Worm (Caenorhabditis elegans): ENCODE measurements around the gene C49C3.6.

Gene C49C3.6

DNA sequence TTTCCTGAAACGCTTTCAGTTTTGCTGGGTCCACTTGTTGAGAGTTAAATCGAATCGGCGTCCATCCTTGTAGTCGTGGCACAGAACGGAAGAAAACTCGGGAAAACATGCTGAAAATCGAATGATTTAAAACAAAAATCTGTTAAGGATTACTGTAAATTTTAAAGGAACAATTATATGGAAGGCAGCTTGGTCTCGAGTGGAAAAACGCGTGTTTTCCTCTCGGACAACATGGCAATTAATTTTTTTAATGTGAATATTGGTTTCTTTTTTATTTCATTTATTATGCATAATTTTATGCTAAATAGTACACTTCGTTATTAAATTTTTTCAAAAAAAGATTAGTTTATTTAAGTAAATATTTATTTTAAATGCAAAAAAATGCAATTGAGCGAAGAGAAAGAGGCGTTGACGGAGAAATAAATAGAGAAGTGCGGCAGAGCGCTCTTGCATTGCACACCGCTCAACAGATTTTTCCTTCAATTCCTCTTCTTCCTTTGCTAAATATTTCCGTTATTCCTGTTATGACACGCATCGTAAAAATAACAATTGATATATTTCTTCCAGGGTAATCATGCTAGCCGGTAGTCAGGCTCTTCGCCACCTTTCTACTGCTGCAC lies 48.8 kb downstream of the C49C3.6 start, which contains the start of the genes C30H6.9 and dlat-2:
TSS of gene C30H6.9 (minus strand) at position 110 of the 620 bp plus-strand sequence.
TSS of gene dlat-2 (plus strand) at position 566 of the 620 bp plus-strand sequence.
- no peak for TF ChIP-seq unc-62 (GFP tag; optimal IDR thresholded peaks at IDR 0.05)

DNA sequence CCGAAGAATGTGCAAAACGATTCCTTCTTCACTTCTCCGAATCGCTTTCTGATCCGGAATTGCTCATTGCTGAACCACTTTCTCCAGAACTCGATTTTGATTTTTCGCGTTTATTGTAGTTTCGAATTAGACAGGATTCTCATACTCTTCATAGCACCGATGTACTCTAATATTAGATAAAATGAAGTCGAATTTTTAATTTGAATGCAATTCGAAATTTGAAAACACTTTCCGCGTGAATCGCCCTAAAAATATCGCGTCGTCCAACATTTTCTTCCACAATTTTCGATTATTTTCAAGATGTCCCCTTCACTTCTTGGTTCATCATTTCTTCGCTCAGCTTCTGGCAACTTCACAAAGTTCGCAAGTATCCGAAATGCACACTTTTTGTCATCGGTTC lies 50.7 kb downstream of the C49C3.6 start, which contains the start of gene C30H6.8:
TSS of gene C30H6.8 (plus strand) at position 301 of the 400 bp plus-strand sequence.
- no peak for TF ChIP-seq unc-62 (GFP tag; optimal IDR thresholded peaks at IDR 0.05)
